Worm (Caenorhabditis elegans) whole organism, L2 larva: ENCODE data around the gene F32A5.8.
A peak's percentile ranks its signal among the peaks of the same experiment; 100 is the strongest.

Experiments used
- F13H6.1 ChIP-seq: sonication (generic microtip); optimal IDR thresholded peaks from 2 replicates; lab custom pipeline; 2016; ENCODE audit warnings: missing genetic modification characterization, missing compliant biosample characterization
- Y55F3AM.14 ChIP-seq: fragments of 200-800 bp; sonication (Bioruptor generic); optimal IDR thresholded peaks from 2 replicates; lab custom pipeline; 2018; ENCODE audit warnings: mild to moderate bottlenecking, missing genetic modification characterization, missing compliant biosample characterization
- ZK546.5 ChIP-seq: sonication (generic microtip); optimal IDR thresholded peaks from 2 replicates; lab custom pipeline; 2017; ENCODE audit warnings: missing biosample characterization, missing genetic modification characterization
- aly-2 ChIP-seq: fragments of 150-350 bp; optimal IDR thresholded peaks from 2 replicates; lab custom pipeline; 2014; ENCODE audit warnings: missing biosample characterization, missing genetic modification characterization
- ama-1 ChIP-seq: fragments of 150-350 bp; optimal IDR thresholded peaks from 2 replicates; lab custom pipeline; 2018; ENCODE audit warnings: inconsistent platforms
- blmp-1 ChIP-seq: sonication (generic microtip); optimal IDR thresholded peaks from 2 replicates; lab custom pipeline; 2017; ENCODE audit warnings: missing genetic modification characterization, mild to moderate bottlenecking, missing compliant biosample characterization, antibody characterized with exemption, moderate library complexity; ENCODE audit not compliant: insufficient read depth
- crh-2 ChIP-seq: sonication (generic microtip); optimal IDR thresholded peaks from 2 replicates; lab custom pipeline; 2017; ENCODE audit warnings: missing biosample characterization, missing genetic modification characterization
- dmd-4 ChIP-seq: sonication (generic microtip); optimal IDR thresholded peaks from 2 replicates; lab custom pipeline; 2017; ENCODE audit warnings: missing biosample characterization, missing genetic modification characterization
- egl-27 ChIP-seq: sonication (generic microtip); optimal IDR thresholded peaks from 3 replicates; lab custom pipeline; 2017; ENCODE audit warnings: missing biosample characterization, missing genetic modification reagents, missing genetic modification characterization
- elt-1 ChIP-seq: fragments of 150-350 bp; optimal IDR thresholded peaks from 2 replicates; lab custom pipeline; 2014; ENCODE audit warnings: missing biosample characterization, missing genetic modification characterization
- fos-1 ChIP-seq: fragments of 150-350 bp; optimal IDR thresholded peaks from 2 replicates; lab custom pipeline; 2014; ENCODE audit warnings: missing biosample characterization, missing genetic modification characterization
- gmeb-1 ChIP-seq: fragments of 150-350 bp; optimal IDR thresholded peaks from 2 replicates; lab custom pipeline; 2014; ENCODE audit warnings: missing biosample characterization, missing genetic modification characterization
- lin-11 ChIP-seq: fragments of 150-350 bp; sonication (generic microtip); optimal IDR thresholded peaks from 2 replicates; lab custom pipeline; 2014; ENCODE audit warnings: missing biosample characterization, missing genetic modification characterization, inconsistent platforms, mixed read lengths
- lin-13 ChIP-seq: fragments of 150-350 bp; optimal IDR thresholded peaks from 2 replicates; lab custom pipeline; 2014; ENCODE audit warnings: missing biosample characterization, missing genetic modification reagents, missing genetic modification characterization
- lin-39 ChIP-seq: fragments of 150-350 bp; optimal IDR thresholded peaks from 2 replicates; lab custom pipeline; 2014; ENCODE audit warnings: missing biosample characterization, missing genetic modification reagents, missing genetic modification characterization
- lsy-2 ChIP-seq, 2 experiments: fragments of 150-350 bp in 1 of 2; sonication (generic microtip) in 1 of 2; optimal IDR thresholded peaks; 2 replicates each; lab custom pipeline; 2014 to 2017; ENCODE audit warnings: missing biosample characterization in 2 of 2, missing genetic modification characterization in 2 of 2
- mbf-1 ChIP-seq: sonication (generic microtip); optimal IDR thresholded peaks from 2 replicates; lab custom pipeline; 2017; ENCODE audit warnings: missing biosample characterization, missing genetic modification characterization
- mdl-1 ChIP-seq, 2 experiments: fragments of 150-350 bp in 1 of 2; sonication (generic microtip) in 1 of 2; optimal IDR thresholded peaks; 2 replicates each; lab custom pipeline; 2017; ENCODE audit warnings: missing biosample characterization in 2 of 2, missing genetic modification characterization in 2 of 2
- nhr-11 ChIP-seq: fragments of 150-350 bp; optimal IDR thresholded peaks from 2 replicates; lab custom pipeline; 2014; ENCODE audit warnings: missing biosample characterization, missing genetic modification characterization
- nhr-12 ChIP-seq: fragments of 150-350 bp; optimal IDR thresholded peaks from 2 replicates; lab custom pipeline; 2014; ENCODE audit warnings: missing biosample characterization, missing genetic modification characterization
- nhr-129 ChIP-seq: fragments of 150-350 bp; optimal IDR thresholded peaks from 2 replicates; lab custom pipeline; 2014; ENCODE audit warnings: missing biosample characterization, missing genetic modification characterization
- nhr-21 ChIP-seq: fragments of 150-350 bp; optimal IDR thresholded peaks from 2 replicates; lab custom pipeline; 2014; ENCODE audit warnings: missing biosample characterization, missing genetic modification characterization
- nhr-23 ChIP-seq: fragments of 150-350 bp; optimal IDR thresholded peaks from 2 replicates; lab custom pipeline; 2014; ENCODE audit warnings: missing biosample characterization, missing genetic modification reagents, missing genetic modification characterization
- nhr-237 ChIP-seq: fragments of 150-350 bp; optimal IDR thresholded peaks from 2 replicates; lab custom pipeline; 2014; ENCODE audit warnings: missing biosample characterization, missing genetic modification characterization
- nhr-25 ChIP-seq: fragments of 150-350 bp; sonication (generic microtip); optimal IDR thresholded peaks from 3 replicates; lab custom pipeline; 2014; ENCODE audit warnings: missing biosample characterization, missing genetic modification characterization
- nhr-77 ChIP-seq: fragments of 150-350 bp; optimal IDR thresholded peaks from 2 replicates; lab custom pipeline; 2014; ENCODE audit warnings: missing biosample characterization, missing genetic modification characterization
- peb-1 ChIP-seq: fragments of 150-350 bp; optimal IDR thresholded peaks from 2 replicates; lab custom pipeline; 2014; ENCODE audit warnings: missing biosample characterization, missing genetic modification characterization
- sem-4 ChIP-seq: fragments of 150-350 bp; optimal IDR thresholded peaks from 2 replicates; lab custom pipeline; 2014; ENCODE audit warnings: missing biosample characterization, missing genetic modification reagents, missing genetic modification characterization
- skn-1 ChIP-seq: sonication (generic microtip); optimal IDR thresholded peaks from 2 replicates; lab custom pipeline; 2017; ENCODE audit warnings: missing biosample characterization, missing genetic modification characterization
- sma-3 ChIP-seq: sonication (generic microtip); optimal IDR thresholded peaks from 2 replicates; lab custom pipeline; 2016; ENCODE audit warnings: missing genetic modification reagents, missing genetic modification characterization, missing compliant biosample characterization
- sma-9 ChIP-seq, 2 experiments: fragments of 150-350 bp in 1 of 2; sonication (generic microtip) in 1 of 2; optimal IDR thresholded peaks; 2 replicates each; lab custom pipeline; 2014 to 2016; ENCODE audit warnings: missing genetic modification characterization in 2 of 2, mild to moderate bottlenecking in 1 of 2, missing biosample characterization in 1 of 2, missing compliant biosample characterization in 1 of 2, missing genetic modification reagents in 1 of 2, moderate library complexity in 1 of 2
- snpc-4 ChIP-seq: fragments of 150-350 bp; optimal IDR thresholded peaks from 2 replicates; lab custom pipeline; 2014; ENCODE audit warnings: missing biosample characterization, missing genetic modification characterization
- unc-39 ChIP-seq: fragments of 150-350 bp; optimal IDR thresholded peaks from 2 replicates; lab custom pipeline; 2014; ENCODE audit warnings: missing biosample characterization, missing genetic modification characterization
- unc-62 ChIP-seq: fragments of 150-350 bp; optimal IDR thresholded peaks from 2 replicates; lab custom pipeline; 2014; ENCODE audit warnings: missing biosample characterization, missing genetic modification reagents, missing genetic modification characterization
- ztf-1 ChIP-seq: fragments of 200-800 bp; sonication (Bioruptor generic); conservative IDR thresholded peaks from 2 replicates; pipeline ENCODE4 v1.3.6; 2022; ENCODE audit warnings: missing genetic modification characterization, missing compliant biosample characterization
- ztf-4 ChIP-seq: fragments of 150-350 bp; optimal IDR thresholded peaks from 2 replicates; lab custom pipeline; 2014; ENCODE audit warnings: missing biosample characterization, missing genetic modification characterization

The F32A5.8 gene

ce11 chrII:7264675-7265074, 8.8 kb downstream of the F32A5.8 start:
- peak; percentile 74 for TF ChIP-seq crh-2 (tag; lab: Kevin White, UChicago)
- peak; percentile 42 for TF ChIP-seq gmeb-1 (tag; lab: Kevin White, UChicago)
- TF ChIP-seq fos-1 (tag; lab: Kevin White, UChicago) = peak; percentile 62
- no peak for TF ChIP-seq nhr-237 (tag; lab: Kevin White, UChicago)
- peak in 1 of 2 experiments; percentile 37 for TF ChIP-seq mdl-1 (tag; optimal IDR thresholded peaks at IDR 0.05; lab: Kevin White, UChicago)
- no peak for TF ChIP-seq aly-2 (tag; lab: Kevin White, UChicago)
- no peak for TF ChIP-seq elt-1 (tag; lab: Kevin White, UChicago)
- TF ChIP-seq lsy-2 (tag; optimal IDR thresholded peaks at IDR 0.05; lab: Kevin White, UChicago) = no peak
- TF ChIP-seq peb-1 (tag; lab: Kevin White, UChicago) = no peak
- no peak for TF ChIP-seq nhr-129 (tag; lab: Kevin White, UChicago)
- TF ChIP-seq lin-13 (GFP tag; lab: Kevin White, UChicago) = no peak
- TF ChIP-seq snpc-4 (tag; lab: Kevin White, UChicago) = no peak
- TF ChIP-seq sma-9 (GFP tag; optimal IDR thresholded peaks at IDR 0.05; lab: Kevin White, UChicago) = peak; percentile 79
- no peak for TF ChIP-seq sma-9 (tag; optimal IDR thresholded peaks at IDR 0.05; lab: Kevin White, UChicago)
- no peak for TF ChIP-seq nhr-12 (tag; lab: Kevin White, UChicago)
- peak; percentile 47 for TF ChIP-seq blmp-1
- TF ChIP-seq dmd-4 (tag; lab: Kevin White, UChicago) = no peak
- no peak for TF ChIP-seq egl-27 (tag; lab: Kevin White, UChicago)
- no peak for TF ChIP-seq ztf-4 (tag; lab: Kevin White, UChicago)
- TF ChIP-seq sma-3 = peak; percentile 12

- TF ChIP-seq gmeb-1 (tag; lab: Kevin White, UChicago) = no peak
- TF ChIP-seq nhr-21 (tag; lab: Kevin White, UChicago) = no peak
- no peak for TF ChIP-seq lin-11 (tag; lab: Kevin White, UChicago)
- TF ChIP-seq fos-1 (tag; lab: Kevin White, UChicago) = peak; percentile 22
- TF ChIP-seq, all 48 proteins: peak for 1
These were observed 13.9 kb downstream of the F32A5.8 start for ce11 chrII:7269783-7270182.

- TF ChIP-seq fos-1 (tag; lab: Kevin White, UChicago) = peak; percentile 17
- peak in 1 of 2 experiments; percentile 6 for TF ChIP-seq mdl-1 (tag; optimal IDR thresholded peaks at IDR 0.05; lab: Kevin White, UChicago)
- no peak for TF ChIP-seq Y55F3AM.14 (GFP tag; lab: Kevin White, UChicago)
- no peak for TF ChIP-seq F13H6.1
- peak; percentile 74 for TF ChIP-seq nhr-25 (tag; lab: Kevin White, UChicago)
- no peak for TF ChIP-seq mbf-1 (tag; lab: Kevin White, UChicago)
- peak; percentile 62 for TF ChIP-seq sma-3
- no peak for TF ChIP-seq crh-2 (tag; lab: Kevin White, UChicago)
- no peak for TF ChIP-seq nhr-23 (tag; lab: Kevin White, UChicago)
- TF ChIP-seq lin-39 (tag; lab: Kevin White, UChicago) = no peak
- no peak for TF ChIP-seq nhr-129 (tag; lab: Kevin White, UChicago)
- no peak for TF ChIP-seq aly-2 (tag; lab: Kevin White, UChicago)
- no peak for TF ChIP-seq nhr-11 (tag; lab: Kevin White, UChicago)
- no peak for TF ChIP-seq unc-39
- TF ChIP-seq nhr-77 (tag; lab: Kevin White, UChicago) = no peak
- TF ChIP-seq egl-27 (tag; lab: Kevin White, UChicago) = peak; percentile 8
- TF ChIP-seq unc-62 (GFP tag; lab: Kevin White, UChicago) = no peak
- peak; percentile 49 for TF ChIP-seq sma-9 (GFP tag; optimal IDR thresholded peaks at IDR 0.05; lab: Kevin White, UChicago)
- no peak for TF ChIP-seq sma-9 (tag; optimal IDR thresholded peaks at IDR 0.05; lab: Kevin White, UChicago)
- TF ChIP-seq sem-4 = no peak
- no peak for TF ChIP-seq ZK546.5 (tag; lab: Kevin White, UChicago)
- no peak for TF ChIP-seq ztf-1
- peak; percentile 68 for TF ChIP-seq nhr-21 (tag; lab: Kevin White, UChicago)
- no peak for TF ChIP-seq nhr-12 (tag; lab: Kevin White, UChicago)
- TF ChIP-seq ama-1 (lab: Kevin White, UChicago) = no peak
- TF ChIP-seq blmp-1 = peak; percentile 3
- TF ChIP-seq, all 48 proteins: peak for 8
These were observed 16.6 kb downstream of the F32A5.8 start for ce11 chrII:7272513-7272912.

- TF ChIP-seq fos-1 (tag; lab: Kevin White, UChicago) = peak; percentile 80
- TF ChIP-seq crh-2 (tag; lab: Kevin White, UChicago) = peak; percentile 63
- TF ChIP-seq sma-9 (GFP tag; optimal IDR thresholded peaks at IDR 0.05; lab: Kevin White, UChicago) = peak; percentile 57
- no peak for TF ChIP-seq sma-9 (tag; optimal IDR thresholded peaks at IDR 0.05; lab: Kevin White, UChicago)
- TF ChIP-seq nhr-21 (tag; lab: Kevin White, UChicago) = peak; percentile 51
- TF ChIP-seq skn-1 (tag; lab: Kevin White, UChicago) = no peak
These were observed 17.6 kb downstream of the F32A5.8 start for ce11 chrII:7273517-7273916.
